Fruit fly (Drosophila melanogaster) whole organism, embryonic: ENCODE measurements around the gene HDAC4.

Experiments
- CG10654 ChIP-seq: fragments of 200-800 bp; sonication (Bioruptor generic); optimal IDR thresholded peaks from 2 replicates; lab custom pipeline; 2016; ENCODE audit warnings: missing biosample characterization, missing genetic modification characterization
- CG12299 ChIP-seq: fragments of 200-800 bp; sonication (Bioruptor generic); optimal IDR thresholded peaks from 2 replicates; lab custom pipeline; 2018; ENCODE audit warnings: missing biosample characterization, mild to moderate bottlenecking, missing genetic modification characterization
- CG12744 ChIP-seq: fragments of 200-800 bp; sonication (Bioruptor generic); optimal IDR thresholded peaks from 2 replicates; lab custom pipeline; 2016; ENCODE audit warnings: missing biosample characterization, missing genetic modification characterization
- CG14710 ChIP-seq: fragments of 200-800 bp; sonication (Bioruptor generic); optimal IDR thresholded peaks from 3 replicates; lab custom pipeline; 2019; ENCODE audit warnings: missing biosample characterization, mild to moderate bottlenecking, missing genetic modification characterization, moderate library complexity
- CG1529 ChIP-seq: fragments of 200-800 bp; sonication (Bioruptor generic); optimal IDR thresholded peaks from 3 replicates; lab custom pipeline; 2018; ENCODE audit warnings: missing biosample characterization, missing genetic modification characterization
- CG1603 ChIP-seq: fragments of 200-800 bp; sonication (Bioruptor generic); optimal IDR thresholded peaks from 2 replicates; lab custom pipeline; 2019; ENCODE audit warnings: missing biosample characterization, mild to moderate bottlenecking, missing genetic modification characterization, moderate library complexity
- CG17186 ChIP-seq: fragments of 200-800 bp; sonication (Bioruptor generic); optimal IDR thresholded peaks from 3 replicates; lab custom pipeline; 2017; ENCODE audit warnings: missing biosample characterization, missing genetic modification reagents, missing genetic modification characterization
- CG43689 ChIP-seq: fragments of 200-800 bp; sonication (Bioruptor generic); IDR thresholded peaks from 2 replicates; pipeline ENCODE4 v1.3.6; 2022; ENCODE audit warnings: missing biosample characterization, missing genetic modification characterization
- CG4404 ChIP-seq: fragments of 200-800 bp; sonication (Bioruptor generic); IDR thresholded peaks from 2 replicates; pipeline ENCODE4 v1.3.6; 2022; ENCODE audit warnings: missing biosample characterization, missing genetic modification characterization
- CG7928 ChIP-seq: fragments of 200-800 bp; sonication (Bioruptor generic); optimal IDR thresholded peaks from 2 replicates; lab custom pipeline; 2017; ENCODE audit warnings: missing biosample characterization, mild to moderate bottlenecking, missing genetic modification characterization
- CG8359 ChIP-seq: fragments of 200-800 bp; sonication (Bioruptor generic); optimal IDR thresholded peaks from 2 replicates; lab custom pipeline; 2017; ENCODE audit warnings: missing biosample characterization, mild to moderate bottlenecking, missing genetic modification characterization, borderline replicate concordance
- CG8765 ChIP-seq: fragments of 200-800 bp; sonication (Bioruptor generic); IDR thresholded peaks from 2 replicates; pipeline ENCODE4 v1.3.6; 2022; ENCODE audit warnings: missing biosample characterization, missing genetic modification characterization
- CTCF ChIP-seq: fragments of 200-800 bp; sonication (Bioruptor generic); optimal IDR thresholded peaks from 2 replicates; lab custom pipeline; 2017; ENCODE audit warnings: missing biosample characterization, mild to moderate bottlenecking, missing genetic modification characterization, moderate library complexity
- CkIIα-i1 ChIP-seq: fragments of 200-800 bp; sonication (Bioruptor generic); IDR thresholded peaks from 2 replicates; pipeline ENCODE4 v1.3.6; 2022; ENCODE audit warnings: missing biosample characterization, missing genetic modification characterization
- Dfd ChIP-seq, 2 experiments: fragments of >200 bp; optimal IDR thresholded peaks; 2 replicates each; lab custom pipeline; 2017; ENCODE audit warnings: missing biosample characterization in 2 of 2, missing genetic modification characterization in 2 of 2
- Gug ChIP-seq: fragments of 200-800 bp; sonication (Bioruptor generic); IDR thresholded peaks from 4 replicates; pipeline ENCODE4 v1.3.6; 2022; ENCODE audit warnings: missing biosample characterization, missing genetic modification characterization
- HLH3B ChIP-seq: fragments of 200-800 bp; sonication (Bioruptor generic); IDR thresholded peaks from 2 replicates; pipeline ENCODE4 v1.3.6; 2022; ENCODE audit warnings: missing biosample characterization, missing genetic modification characterization
- MBD-R2 ChIP-seq: fragments of 200-800 bp; sonication (Bioruptor generic); IDR thresholded peaks from 2 replicates; pipeline ENCODE4 v1.3.6; 2022; ENCODE audit warnings: missing biosample characterization, missing genetic modification characterization
- MTF-1 ChIP-seq: fragments of 200-800 bp; sonication (Bioruptor generic); optimal IDR thresholded peaks from 2 replicates; lab custom pipeline; 2018; ENCODE audit warnings: missing biosample characterization, mild to moderate bottlenecking, missing genetic modification characterization, borderline replicate concordance
- Mes4 ChIP-seq: fragments of 200-800 bp; sonication (Bioruptor generic); optimal IDR thresholded peaks from 2 replicates; lab custom pipeline; 2016; ENCODE audit warnings: missing biosample characterization, missing genetic modification characterization
- NC2α ChIP-seq: fragments of 200-800 bp; sonication (Bioruptor generic); optimal IDR thresholded peaks from 2 replicates; lab custom pipeline; 2016; ENCODE audit warnings: missing biosample characterization, missing genetic modification characterization
- Nf-YA ChIP-seq: fragments of 200-800 bp; sonication (Bioruptor generic); IDR thresholded peaks from 2 replicates; pipeline ENCODE4 v1.3.6; 2022; ENCODE audit warnings: missing biosample characterization, missing genetic modification characterization
- Nf-YB ChIP-seq: fragments of 200-800 bp; sonication (Bioruptor generic); optimal IDR thresholded peaks from 3 replicates; lab custom pipeline; 2019; ENCODE audit warnings: missing biosample characterization, mild to moderate bottlenecking, missing genetic modification characterization, moderate library complexity
- Scr ChIP-seq: fragments of 200-800 bp; sonication (Bioruptor generic); IDR thresholded peaks from 2 replicates; pipeline ENCODE4 v1.3.6; 2022; ENCODE audit warnings: missing biosample characterization, missing genetic modification characterization; ENCODE audit not compliant: partially characterized antibody
- Sin3A ChIP-seq: fragments of >200 bp; optimal IDR thresholded peaks from 2 replicates; lab custom pipeline; 2018
- TFAM ChIP-seq: fragments of 200-800 bp; sonication (Bioruptor generic); optimal IDR thresholded peaks from 2 replicates; lab custom pipeline; 2017; ENCODE audit warnings: missing biosample characterization, missing genetic modification characterization, inconsistent platforms
- Trl ChIP-seq, 3 experiments: fragments of >200 bp in 2 of 3; fragments of 200-800 bp in 1 of 3; sonication (Bioruptor generic) in 1 of 3; optimal IDR thresholded peaks; 2 replicates in 1 of 3; 3 replicates in 2 of 3; lab custom pipeline; 2016 to 2017; ENCODE audit warnings: missing biosample characterization in 1 of 3, missing genetic modification characterization in 1 of 3
- ac ChIP-seq: fragments of 200-800 bp; sonication (Bioruptor generic); optimal IDR thresholded peaks from 3 replicates; lab custom pipeline; 2017; ENCODE audit warnings: missing biosample characterization, mild to moderate bottlenecking, missing genetic modification characterization
- al ChIP-seq: fragments of 200-800 bp; sonication (Bioruptor generic); IDR thresholded peaks from 2 replicates; pipeline ENCODE4 v1.3.6; 2022; ENCODE audit warnings: missing biosample characterization, missing genetic modification characterization
- bcd ChIP-seq: fragments of 200-800 bp; sonication (Bioruptor generic); optimal IDR thresholded peaks from 2 replicates; lab custom pipeline; 2017; ENCODE audit warnings: missing biosample characterization, mild to moderate bottlenecking, missing genetic modification characterization
- bigmax ChIP-seq: fragments of 200-800 bp; sonication (Bioruptor generic); optimal IDR thresholded peaks from 2 replicates; lab custom pipeline; 2018; ENCODE audit warnings: missing biosample characterization, mild to moderate bottlenecking, missing genetic modification characterization
- cad ChIP-seq: fragments of >200 bp; optimal IDR thresholded peaks from 2 replicates; lab custom pipeline; 2017; ENCODE audit warnings: missing biosample characterization, missing genetic modification characterization
- caup ChIP-seq: fragments of 200-800 bp; sonication (Bioruptor generic); optimal IDR thresholded peaks from 3 replicates; lab custom pipeline; 2017; ENCODE audit warnings: missing biosample characterization, mild to moderate bottlenecking, missing genetic modification characterization, moderate library complexity; ENCODE audit not compliant: severe bottlenecking
- chn ChIP-seq: fragments of 200-800 bp; sonication (Bioruptor generic); optimal IDR thresholded peaks from 2 replicates; lab custom pipeline; 2016; ENCODE audit warnings: missing biosample characterization, missing genetic modification characterization
- disco-r ChIP-seq: fragments of 200-800 bp; sonication (Bioruptor generic); optimal IDR thresholded peaks from 2 replicates; lab custom pipeline; 2016; ENCODE audit warnings: missing biosample characterization, missing genetic modification characterization
- gsb-n ChIP-seq: fragments of 200-800 bp; sonication (Bioruptor generic); optimal IDR thresholded peaks from 3 replicates; lab custom pipeline; 2018; ENCODE audit warnings: missing biosample characterization, mild to moderate bottlenecking, missing genetic modification characterization
- luna ChIP-seq: fragments of 200-800 bp; sonication (Bioruptor generic); optimal IDR thresholded peaks from 2 replicates; lab custom pipeline; 2016; ENCODE audit warnings: missing biosample characterization, missing genetic modification characterization
- nmo ChIP-seq: fragments of 200-800 bp; sonication (Bioruptor generic); optimal IDR thresholded peaks from 2 replicates; lab custom pipeline; 2018; ENCODE audit warnings: missing biosample characterization, mild to moderate bottlenecking, missing genetic modification characterization, moderate library complexity
- onecut ChIP-seq: fragments of 200-800 bp; sonication (Bioruptor generic); IDR thresholded peaks from 2 replicates; pipeline ENCODE4 v1.3.6; 2022; ENCODE audit warnings: missing biosample characterization, missing genetic modification characterization
- pros ChIP-seq: fragments of 200-800 bp; sonication (Bioruptor generic); optimal IDR thresholded peaks from 3 replicates; lab custom pipeline; 2019; ENCODE audit warnings: missing biosample characterization, mild to moderate bottlenecking, missing genetic modification characterization, moderate library complexity
- pzg ChIP-seq: fragments of 200-800 bp; sonication (Bioruptor generic); optimal IDR thresholded peaks from 3 replicates; lab custom pipeline; 2018; ENCODE audit warnings: missing biosample characterization, mild to moderate bottlenecking, missing genetic modification characterization, moderate library complexity
- row ChIP-seq: fragments of 200-800 bp; sonication (Bioruptor generic); IDR thresholded peaks from 3 replicates; pipeline ENCODE4 v1.3.6; 2022; ENCODE audit warnings: missing biosample characterization, missing genetic modification characterization
- sc ChIP-seq, 3 experiments: fragments of >200 bp in 2 of 3; fragments of 200-800 bp in 1 of 3; sonication (Bioruptor generic) in 1 of 3; optimal IDR thresholded peaks; 2 replicates in 2 of 3; 3 replicates in 1 of 3; lab custom pipeline; 2017; ENCODE audit warnings: mild to moderate bottlenecking in 1 of 3, missing biosample characterization in 1 of 3, missing genetic modification characterization in 1 of 3, missing genetic modification reagents in 1 of 3
- sug ChIP-seq: fragments of 200-800 bp; optimal IDR thresholded peaks from 2 replicates; lab custom pipeline; 2019; ENCODE audit warnings: missing biosample characterization, mild to moderate bottlenecking, missing genetic modification characterization, moderate library complexity
- tio ChIP-seq: fragments of 200-800 bp; sonication (Bioruptor generic); optimal IDR thresholded peaks from 2 replicates; lab custom pipeline; 2017; ENCODE audit warnings: missing biosample characterization, missing genetic modification characterization, inconsistent platforms
- trem ChIP-seq: fragments of 200-800 bp; optimal IDR thresholded peaks from 3 replicates; lab custom pipeline; 2019; ENCODE audit warnings: missing biosample characterization, mild to moderate bottlenecking, missing genetic modification characterization, moderate library complexity
- unpg ChIP-seq: fragments of 200-800 bp; sonication (Bioruptor generic); optimal IDR thresholded peaks from 3 replicates; lab custom pipeline; 2018; ENCODE audit warnings: missing biosample characterization, mild to moderate bottlenecking, missing genetic modification characterization, moderate library complexity
- vnd ChIP-seq: fragments of 200-800 bp; sonication (Bioruptor generic); IDR thresholded peaks from 3 replicates; pipeline ENCODE4 v1.3.6; 2022; ENCODE audit warnings: missing biosample characterization, missing genetic modification characterization; ENCODE audit not compliant: partially characterized antibody
- wdn ChIP-seq: fragments of 200-800 bp; sonication (Bioruptor generic); IDR thresholded peaks from 2 replicates; pipeline ENCODE4 v1.3.6; 2022; ENCODE audit warnings: missing biosample characterization, missing genetic modification characterization
- wek ChIP-seq: fragments of 200-800 bp; sonication (Bioruptor generic); optimal IDR thresholded peaks from 3 replicates; lab custom pipeline; 2018; ENCODE audit warnings: missing biosample characterization, mild to moderate bottlenecking, missing genetic modification characterization, moderate library complexity

HDAC4 gene

DNA sequence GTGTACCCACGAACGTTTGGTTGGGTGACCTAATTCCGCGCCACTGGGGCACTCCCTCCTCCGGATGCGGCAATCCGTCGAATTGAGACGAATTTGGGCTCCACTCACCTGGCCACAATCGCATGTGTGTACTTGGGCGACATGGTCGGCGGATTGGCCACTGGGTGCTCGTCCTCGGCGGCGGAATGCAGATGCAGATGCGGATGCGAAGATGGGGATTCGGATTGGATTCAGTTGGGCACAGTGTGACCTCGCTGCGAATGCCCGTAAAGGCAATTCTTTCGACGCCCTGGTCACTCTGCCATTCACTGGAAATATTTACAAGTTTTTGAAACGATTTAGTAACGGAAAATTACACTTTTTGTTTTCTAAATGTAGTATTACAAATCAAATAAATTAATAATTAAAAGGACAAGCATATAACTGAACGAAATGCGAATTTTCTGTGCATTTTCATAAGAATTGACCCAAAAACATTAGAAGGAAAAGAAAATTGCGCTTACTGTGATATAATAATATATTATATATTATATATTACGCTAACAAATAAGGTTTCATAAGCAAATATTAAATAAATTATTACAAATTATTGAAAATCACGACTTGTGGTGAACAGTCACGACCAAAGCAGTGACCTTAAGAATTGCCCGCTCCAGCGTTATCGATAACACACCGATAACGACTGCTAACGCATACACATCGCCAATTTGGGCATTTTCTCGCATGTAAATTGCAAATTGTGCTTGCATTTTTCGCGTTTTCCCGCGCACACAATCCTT, 11.2 kb upstream of the HDAC4 start, which contains the start of gene CG1622 (continued):
- TF ChIP-seq pros (no peak), trem (tag; lab: Kevin White, UChicago) (peak; percentile 22), CG43689 (no peak), wdn (no peak), CG1603 (tag; lab: Kevin White, UChicago) (no peak), pzg (GFP tag; lab: Kevin White, UChicago) (peak; percentile 37), nmo (GFP tag; lab: Kevin White, UChicago) (peak; percentile 47), CG8359 (no peak), Nf-YB (GFP tag; lab: Kevin White, UChicago) (peak; percentile 7), CG12299 (tag; lab: Kevin White, UChicago) (no peak), vnd (GFP tag; lab: Robert Waterston, UW) (no peak), Scr (GFP tag; lab: Robert Waterston, UW) (peak; percentile 23; the same call in 1 of the 2 replicates), tio (no peak), luna (GFP tag; lab: Kevin White, UChicago) (no peak), unpg (no peak), caup (GFP tag; lab: Kevin White, UChicago) (no peak), Trl (optimal IDR thresholded peaks at IDR 0.05; lab: Kevin White, UChicago) (no peak), Trl (GFP tag; optimal IDR thresholded peaks at IDR 0.05; lab: Kevin White, UChicago) (no peak), CG4404 (GFP tag; lab: Robert Waterston, UW) (no peak), gsb-n (tag; lab: Kevin White, UChicago) (no peak), CG17186 (GFP tag; lab: Kevin White, UChicago) (no peak), chn (GFP tag; lab: Kevin White, UChicago) (no peak), bcd (GFP tag; lab: Kevin White, UChicago) (no peak), al (GFP tag; lab: Robert Waterston, UW) (0 out of 2 replicates have a peak, but pooled peaks have one; percentile 21), Mes4 (GFP tag; lab: Kevin White, UChicago) (no peak), Nf-YA (GFP tag; lab: Robert Waterston, UW) (no peak), HLH3B (GFP tag; lab: Robert Waterston, UW) (no peak), Sin3A (no peak), bigmax (GFP tag; lab: Kevin White, UChicago) (no peak), CG12744 (no peak), CkIIα-i1 (GFP tag; lab: Robert Waterston, UW) (no peak), wek (GFP tag; lab: Kevin White, UChicago) (no peak), MBD-R2 (peak; percentile 49), CG7928 (GFP tag; lab: Kevin White, UChicago) (no peak), Dfd (GFP tag; optimal IDR thresholded peaks at IDR 0.05; lab: Kevin White, UChicago) (no peak), Gug (GFP tag; lab: Robert Waterston, UW) (peak; percentile 60; the same call in 2 of the 4 replicates), row (GFP tag; lab: Robert Waterston, UW) (peak; percentile 83), CTCF (no peak), MTF-1 (GFP tag; lab: Kevin White, UChicago) (no peak), disco-r (no peak), onecut (GFP tag; lab: Robert Waterston, UW) (no peak), cad (GFP tag; lab: Kevin White, UChicago) (no peak), ac (GFP tag; lab: Kevin White, UChicago) (no peak), NC2α (GFP tag; lab: Kevin White, UChicago) (no peak), CG1529 (no peak), CG14710 (peak; percentile 53), TFAM (GFP tag; lab: Kevin White, UChicago) (no peak), CG8765 (GFP tag; lab: Robert Waterston, UW) (no peak), sug (tag; lab: Kevin White, UChicago) (peak; percentile 51), CG10654 (GFP tag; lab: Kevin White, UChicago) (no peak), sc (optimal IDR thresholded peaks at IDR 0.05; lab: Kevin White, UChicago) (no peak), sc (GFP tag; optimal IDR thresholded peaks at IDR 0.05; lab: Kevin White, UChicago) (no peak)
